Worm (Caenorhabditis elegans): ENCODE measurements around the gene F44E2.3.

DNA sequence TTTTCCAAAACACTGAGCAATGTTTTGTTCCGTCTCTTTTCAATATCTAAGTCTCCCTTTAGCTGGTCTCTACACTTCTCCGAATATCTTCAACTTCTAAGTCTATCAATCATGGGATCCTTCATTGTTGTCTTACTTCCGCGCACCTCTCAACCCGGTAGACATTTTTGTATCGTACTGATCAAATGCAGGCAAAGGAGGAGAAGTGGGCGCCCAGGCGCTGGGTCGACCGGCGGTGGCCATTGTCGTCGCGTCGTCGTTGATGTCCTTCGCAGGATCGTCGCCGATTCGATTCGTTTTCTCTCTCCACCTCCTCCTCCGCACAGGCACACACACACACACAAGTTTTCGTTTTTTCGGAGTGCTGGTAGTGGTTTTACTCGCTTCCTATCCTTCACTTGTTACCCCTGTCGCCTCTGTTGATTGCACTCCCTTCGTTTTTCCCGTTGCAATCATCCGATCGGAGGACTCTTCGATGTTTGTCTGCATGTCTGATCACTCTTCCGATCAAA is 27.7 kb downstream of the F44E2.3 start:
- TF ChIP-seq F13C5.2 (tag; optimal IDR thresholded peaks at IDR 0.05) (no peak), ets-7 (tag; optimal IDR thresholded peaks at IDR 0.05) (no peak)
